Worm (Caenorhabditis elegans) whole organism, L3 larva: ENCODE data around the gene srj-53.
A peak's percentile ranks its signal among the peaks of the same experiment; 100 is the strongest.

Experiments used
- R02D3.7 ChIP-seq: fragments of 150-350 bp; optimal IDR thresholded peaks from 2 replicates; lab custom pipeline; 2014; ENCODE audit warnings: missing biosample characterization, missing genetic modification characterization
- ZK546.5 ChIP-seq: sonication (generic microtip); optimal IDR thresholded peaks from 2 replicates; lab custom pipeline; 2017; ENCODE audit warnings: missing biosample characterization, missing genetic modification characterization
- aly-2 ChIP-seq: fragments of 150-350 bp; optimal IDR thresholded peaks from 2 replicates; lab custom pipeline; 2014; ENCODE audit warnings: missing biosample characterization, missing genetic modification characterization
- ama-1 ChIP-seq: fragments of 150-350 bp; optimal IDR thresholded peaks from 2 replicates; lab custom pipeline; 2018
- ceh-16 ChIP-seq: sonication (generic microtip); optimal IDR thresholded peaks from 2 replicates; lab custom pipeline; 2017; ENCODE audit warnings: missing biosample characterization, missing genetic modification characterization
- daf-12 ChIP-seq: fragments of 150-350 bp; optimal IDR thresholded peaks from 2 replicates; lab custom pipeline; 2014; ENCODE audit warnings: missing biosample characterization, missing genetic modification reagents, missing genetic modification characterization
- egl-5 ChIP-seq: fragments of 150-350 bp; optimal IDR thresholded peaks from 2 replicates; lab custom pipeline; 2017; ENCODE audit warnings: missing biosample characterization, missing genetic modification reagents, missing genetic modification characterization, inconsistent platforms
- elt-1 ChIP-seq: fragments of 150-350 bp; optimal IDR thresholded peaks from 2 replicates; lab custom pipeline; 2014; ENCODE audit warnings: missing biosample characterization, missing genetic modification characterization
- elt-2 ChIP-seq: sonication (generic microtip); optimal IDR thresholded peaks from 2 replicates; lab custom pipeline; 2016; ENCODE audit warnings: missing genetic modification reagents, mild to moderate bottlenecking, missing genetic modification characterization, missing compliant biosample characterization
- elt-3 ChIP-seq, 3 experiments: fragments of 150-350 bp in 1 of 3; sonication (generic microtip) in 2 of 3; optimal IDR thresholded peaks; 2 replicates in 2 of 3; 4 replicates in 1 of 3; lab custom pipeline; 2014 to 2017; ENCODE audit warnings: missing biosample characterization in 3 of 3, missing genetic modification characterization in 3 of 3
- eor-1 ChIP-seq, 2 experiments: fragments of 150-350 bp; optimal IDR thresholded peaks; 2 replicates each; lab custom pipeline; 2014 to 2018; ENCODE audit warnings: missing biosample characterization in 2 of 2, missing genetic modification characterization in 2 of 2
- fos-1 ChIP-seq: fragments of 150-350 bp; optimal IDR thresholded peaks from 2 replicates; lab custom pipeline; 2014; ENCODE audit warnings: missing biosample characterization, missing genetic modification characterization
- lin-39 ChIP-seq: fragments of 150-350 bp; optimal IDR thresholded peaks from 2 replicates; lab custom pipeline; 2018; ENCODE audit warnings: missing biosample characterization, missing genetic modification reagents, missing genetic modification characterization
- lsy-12 ChIP-seq: sonication (generic microtip); optimal IDR thresholded peaks from 2 replicates; lab custom pipeline; 2016; ENCODE audit warnings: mild to moderate bottlenecking, missing genetic modification characterization, missing compliant biosample characterization
- mdl-1 ChIP-seq: fragments of 150-350 bp; optimal IDR thresholded peaks from 2 replicates; lab custom pipeline; 2014; ENCODE audit warnings: missing biosample characterization, missing genetic modification characterization
- nfya-1 ChIP-seq: sonication (generic microtip); optimal IDR thresholded peaks from 2 replicates; lab custom pipeline; 2017; ENCODE audit warnings: missing genetic modification characterization, mild to moderate bottlenecking, missing compliant biosample characterization, antibody characterized with exemption, moderate library complexity; ENCODE audit not compliant: insufficient read depth
- nhr-11 ChIP-seq: fragments of 150-350 bp; optimal IDR thresholded peaks from 2 replicates; lab custom pipeline; 2014; ENCODE audit warnings: missing biosample characterization, missing genetic modification characterization
- nhr-23 ChIP-seq: fragments of 150-350 bp; optimal IDR thresholded peaks from 2 replicates; lab custom pipeline; 2014; ENCODE audit warnings: missing biosample characterization, missing genetic modification reagents, missing genetic modification characterization
- nhr-237 ChIP-seq: fragments of 150-350 bp; optimal IDR thresholded peaks from 2 replicates; lab custom pipeline; 2014; ENCODE audit warnings: missing biosample characterization, missing genetic modification characterization
- nhr-25 ChIP-seq: sonication (generic microtip); optimal IDR thresholded peaks from 2 replicates; lab custom pipeline; 2017; ENCODE audit warnings: missing biosample characterization, missing genetic modification characterization
- nhr-28 ChIP-seq: fragments of 150-350 bp; optimal IDR thresholded peaks from 2 replicates; lab custom pipeline; 2014; ENCODE audit warnings: missing biosample characterization, missing genetic modification characterization
- nhr-43 ChIP-seq: sonication (generic microtip); optimal IDR thresholded peaks from 2 replicates; lab custom pipeline; 2016; ENCODE audit warnings: mild to moderate bottlenecking, missing genetic modification characterization, missing compliant biosample characterization; ENCODE audit not compliant: poor library complexity, severe bottlenecking
- nhr-67 ChIP-seq: fragments of 150-350 bp; optimal IDR thresholded peaks from 2 replicates; lab custom pipeline; 2014; ENCODE audit warnings: missing biosample characterization, missing genetic modification characterization
- pha-4 ChIP-seq: fragments of 150-350 bp; optimal IDR thresholded peaks from 2 replicates; lab custom pipeline; 2014; ENCODE audit warnings: missing biosample characterization, missing genetic modification reagents, missing genetic modification characterization
- pqm-1 ChIP-seq: fragments of 150-350 bp; optimal IDR thresholded peaks from 2 replicates; lab custom pipeline; 2017; ENCODE audit warnings: missing biosample characterization, missing genetic modification characterization, inconsistent platforms
- sea-2 ChIP-seq: fragments of 150-350 bp; sonication (generic microtip); optimal IDR thresholded peaks from 4 replicates; lab custom pipeline; 2014; ENCODE audit warnings: missing biosample characterization, missing genetic modification reagents, missing genetic modification characterization
- skn-1 ChIP-seq: fragments of 150-350 bp; optimal IDR thresholded peaks from 2 replicates; lab custom pipeline; 2014; ENCODE audit warnings: missing biosample characterization, missing genetic modification characterization
- tbx-2 ChIP-seq: sonication (generic microtip); optimal IDR thresholded peaks from 2 replicates; lab custom pipeline; 2016; ENCODE audit warnings: mild to moderate bottlenecking, missing genetic modification characterization, missing compliant biosample characterization
- zag-1 ChIP-seq: fragments of 150-350 bp; optimal IDR thresholded peaks from 2 replicates; lab custom pipeline; 2014; ENCODE audit warnings: missing biosample characterization, missing genetic modification characterization
- ztf-11 ChIP-seq: fragments of 150-350 bp; optimal IDR thresholded peaks from 2 replicates; lab custom pipeline; 2014; ENCODE audit warnings: missing biosample characterization, missing genetic modification characterization
- ztf-4 ChIP-seq: fragments of 150-350 bp; optimal IDR thresholded peaks from 2 replicates; lab custom pipeline; 2014; ENCODE audit warnings: missing biosample characterization, missing genetic modification characterization

Gene srj-53

DNA sequence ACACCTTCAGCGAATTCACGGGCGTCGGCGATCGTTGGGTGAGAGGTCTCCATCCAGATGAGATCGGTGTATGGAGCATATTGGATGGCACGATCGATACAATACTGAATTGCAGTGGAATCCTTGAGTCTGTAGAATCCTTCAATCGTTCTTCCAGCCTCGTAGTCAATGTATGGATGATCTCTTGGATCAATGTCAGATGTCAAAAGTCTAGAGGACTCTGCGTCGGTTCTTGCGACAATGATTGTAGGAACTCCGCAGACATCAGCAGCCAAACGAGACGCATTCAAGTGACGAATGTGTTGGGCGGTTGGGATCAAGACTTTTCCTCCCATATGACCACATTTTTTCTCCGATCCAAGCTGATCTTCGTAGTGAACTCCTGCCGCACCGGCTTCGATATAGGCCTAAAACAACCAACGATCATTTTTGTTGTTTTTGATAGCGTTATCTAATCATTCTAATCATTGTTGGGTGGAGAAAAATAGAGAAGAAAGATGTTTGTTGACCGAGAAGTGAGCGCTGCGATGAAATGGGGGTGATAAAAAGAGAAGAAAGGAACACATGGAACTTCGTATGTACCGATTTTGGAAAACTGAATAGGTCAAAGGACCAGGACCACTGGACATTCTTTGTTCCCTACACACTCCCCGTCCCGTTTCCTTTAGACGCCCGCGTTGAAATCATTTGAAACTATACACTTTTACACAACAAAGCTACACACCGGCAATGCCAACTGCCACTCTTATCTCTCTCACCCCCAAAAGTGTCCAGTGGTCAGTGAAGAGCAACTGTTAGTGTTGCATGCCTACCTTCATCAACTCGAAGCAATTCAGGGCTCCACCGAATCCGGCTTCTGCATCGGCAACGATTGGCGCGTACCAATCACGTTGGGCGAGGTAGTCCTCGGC, 32.3 kb upstream of the srj-53 start:
- TF ChIP-seq elt-2 (tag; lab: Kevin White, UChicago) (peak; percentile 13), pqm-1 (tag; lab: Kevin White, UChicago) (peak; percentile 17), nhr-25 (peak; percentile 25), ama-1 (lab: Kevin White, UChicago) (peak; percentile 95), elt-1 (no peak), nhr-43 (tag; lab: Kevin White, UChicago) (peak; percentile 56), elt-3 (tag; optimal IDR thresholded peaks at IDR 0.05; lab: Kevin White, UChicago) (peak in 1 of 3 experiments; percentile 5), nhr-67 (tag; lab: Kevin White, UChicago) (no peak), egl-5 (tag; lab: Kevin White, UChicago) (peak; percentile 35), tbx-2 (tag; lab: Kevin White, UChicago) (no peak), daf-12 (no peak)

DNA sequence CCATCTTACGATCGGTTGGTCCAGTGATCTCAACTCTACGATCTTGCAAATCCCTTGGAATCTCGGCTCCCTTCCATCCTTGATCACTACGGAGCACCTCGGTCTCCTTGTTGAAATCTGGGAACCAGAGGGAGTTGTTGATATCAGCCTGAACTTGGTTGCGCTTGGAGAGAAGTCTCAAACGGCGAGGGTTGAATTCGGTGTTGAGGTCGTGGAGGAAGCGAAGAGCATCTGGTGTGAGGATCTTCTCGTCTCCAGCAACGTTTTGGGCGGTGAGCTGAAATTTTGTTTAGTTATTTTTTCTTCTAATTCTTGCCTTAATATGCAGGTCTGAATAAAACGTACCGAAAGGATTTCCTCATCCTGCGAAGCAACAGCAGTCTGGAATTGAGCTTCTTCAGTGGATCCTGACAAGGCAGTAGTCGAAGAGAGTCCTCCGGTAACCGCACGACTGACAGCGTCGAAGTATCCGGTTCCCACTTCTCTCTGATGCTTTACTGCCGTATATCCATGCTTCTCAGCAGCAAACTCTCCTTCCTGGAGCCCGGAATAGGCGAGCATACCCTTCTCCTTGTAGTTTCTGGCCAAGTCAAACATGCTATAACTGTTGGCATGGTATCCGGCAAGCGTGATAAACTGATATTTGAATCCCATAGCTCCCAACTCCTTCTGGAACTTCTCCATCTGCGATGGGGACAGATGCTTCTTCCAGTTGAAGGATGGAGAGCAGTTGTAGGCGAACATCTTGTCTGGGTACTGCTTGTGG, 31.5 kb upstream of the srj-53 start:
- TF ChIP-seq nhr-67 (tag; lab: Kevin White, UChicago) (no peak), mdl-1 (tag; lab: Kevin White, UChicago) (no peak), eor-1 (tag; optimal IDR thresholded peaks at IDR 0.05; lab: Kevin White, UChicago) (no peak), aly-2 (tag; lab: Kevin White, UChicago) (no peak), lsy-12 (tag; lab: Kevin White, UChicago) (no peak), nfya-1 (peak; percentile 18), nhr-237 (tag; lab: Kevin White, UChicago) (no peak), fos-1 (tag; lab: Kevin White, UChicago) (no peak), lin-39 (peak; percentile 38), egl-5 (tag; lab: Kevin White, UChicago) (no peak), zag-1 (tag; lab: Kevin White, UChicago) (no peak), ZK546.5 (tag; lab: Kevin White, UChicago) (no peak), daf-12 (no peak), nhr-23 (peak; percentile 5), nhr-43 (tag; lab: Kevin White, UChicago) (peak; percentile 24), nhr-25 (peak; percentile 2), ceh-16 (tag; lab: Kevin White, UChicago) (no peak), ztf-4 (no peak), elt-3 (tag; optimal IDR thresholded peaks at IDR 0.05; lab: Kevin White, UChicago) (peak in 1 of 3 experiments; percentile 53), R02D3.7 (tag; lab: Kevin White, UChicago) (no peak), ama-1 (lab: Kevin White, UChicago) (peak; percentile 82), nhr-11 (no peak)
- TF ChIP-seq, all 47 proteins: peak for 7

ce11 chrV:724946-725806, 30.7 kb upstream of the srj-53 start:
- TF ChIP-seq mdl-1 (tag; lab: Kevin White, UChicago) (no peak), pha-4 (tag; lab: Kevin White, UChicago) (peak; percentile 27), nhr-28 (tag; lab: Kevin White, UChicago) (no peak), ztf-11 (tag; lab: Kevin White, UChicago) (no peak), ama-1 (lab: Kevin White, UChicago) (peak; percentile 92), nhr-43 (tag; lab: Kevin White, UChicago) (peak; percentile 58), lin-39 (peak; percentile 39), sea-2 (GFP tag; lab: Kevin White, UChicago) (no peak), nhr-25 (peak; percentile 12)

ce11 chrV:724470-724890, 30.0 kb upstream of the srj-53 start:
- TF ChIP-seq ama-1 (lab: Kevin White, UChicago): peak; percentile 97
- TF ChIP-seq elt-1: no peak
- no peak for TF ChIP-seq eor-1 (tag; optimal IDR thresholded peaks at IDR 0.05; lab: Kevin White, UChicago)
- peak; percentile 8 for TF ChIP-seq skn-1
- no peak for TF ChIP-seq nhr-28 (tag; lab: Kevin White, UChicago)
